Fruit fly (Drosophila melanogaster): Measurements from ENCODE around the gene CG34376.
A peak's percentile ranks its signal among the peaks of the same experiment; 100 is the strongest.

DNA sequence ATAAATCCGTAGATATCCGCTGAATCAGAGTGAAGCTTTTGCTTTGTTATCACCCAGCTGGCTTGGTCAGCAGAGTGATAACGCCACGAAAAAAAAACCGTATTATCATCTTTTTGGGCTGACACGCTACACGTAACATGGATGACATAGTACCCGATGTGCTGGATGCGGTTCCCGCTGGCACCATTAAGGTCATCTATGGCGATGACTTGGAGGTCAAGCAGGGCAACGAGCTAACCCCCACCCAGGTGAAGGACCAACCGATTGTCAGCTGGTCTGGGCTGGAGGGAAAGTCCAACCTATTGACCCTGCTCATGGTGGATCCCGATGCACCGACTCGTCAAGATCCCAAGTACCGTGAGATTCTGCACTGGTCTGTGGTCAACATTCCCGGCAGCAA, 17.2 kb downstream of the CG34376 start:
- TF ChIP-seq tj (GFP tag; optimal IDR thresholded peaks at IDR 0.05), result peak; percentile 37
- no peak for TF ChIP-seq pad (GFP tag; optimal IDR thresholded peaks at IDR 0.05)
- TF ChIP-seq Hr96 (GFP tag; optimal IDR thresholded peaks at IDR 0.05), result no peak
